Worm (Caenorhabditis elegans) whole organism, late embryonic: Measurements from ENCODE around the gene Y7A9A.1.

Source experiments
- F13H6.1 ChIP-seq: sonication (generic microtip); optimal IDR thresholded peaks from 2 replicates; lab custom pipeline; 2016; ENCODE audit warnings: missing genetic modification characterization, missing compliant biosample characterization
- ceh-45 ChIP-seq: fragments of 200-800 bp; sonication (Bioruptor generic); IDR thresholded peaks from 2 replicates; pipeline ENCODE4 v1.3.6; 2022; ENCODE audit warnings: missing genetic modification reagents, missing genetic modification characterization, missing compliant biosample characterization
- pha-4 ChIP-seq: fragments of 150-350 bp; optimal IDR thresholded peaks from 2 replicates; lab custom pipeline; 2018; ENCODE audit warnings: missing biosample characterization, missing genetic modification reagents, missing genetic modification characterization
- unc-42 ChIP-seq: sonication (generic microtip); optimal IDR thresholded peaks from 2 replicates; lab custom pipeline; 2016; ENCODE audit warnings: missing genotype, missing genetic modification characterization, missing compliant biosample characterization

DNA sequence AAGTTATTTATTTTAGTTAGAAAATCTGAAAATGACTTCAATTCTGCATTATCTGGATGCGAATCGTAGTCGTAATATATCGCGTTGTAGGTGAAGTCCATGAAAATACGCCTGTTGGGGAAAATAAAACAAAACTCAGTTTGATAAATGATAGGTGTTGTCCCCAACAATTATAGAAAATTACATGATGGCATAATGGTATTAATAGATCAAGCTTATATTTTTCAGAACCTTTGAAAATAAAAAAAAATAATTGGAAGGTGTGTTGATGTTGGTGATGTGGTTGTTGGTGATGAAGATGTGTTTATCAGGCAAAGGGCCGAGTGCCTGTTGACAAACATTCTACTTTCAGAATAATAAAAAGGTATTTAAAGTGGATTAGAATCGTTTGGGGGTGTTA, 41.7 kb downstream of the Y7A9A.1 start, which contains the start of gene srw-61:
- TF ChIP-seq F13H6.1 (tag; lab: Kevin White, UChicago) = no peak
- TF ChIP-seq ceh-45 (GFP tag; lab: Robert Waterston, UW) = no peak
- TF ChIP-seq unc-42 (tag; lab: Kevin White, UChicago) = no peak
- TF ChIP-seq pha-4 (tag; lab: Kevin White, UChicago) = no peak
